Worm (Caenorhabditis elegans): Measurements from ENCODE around the gene C49H3.6.

The C49H3.6 gene

DNA sequence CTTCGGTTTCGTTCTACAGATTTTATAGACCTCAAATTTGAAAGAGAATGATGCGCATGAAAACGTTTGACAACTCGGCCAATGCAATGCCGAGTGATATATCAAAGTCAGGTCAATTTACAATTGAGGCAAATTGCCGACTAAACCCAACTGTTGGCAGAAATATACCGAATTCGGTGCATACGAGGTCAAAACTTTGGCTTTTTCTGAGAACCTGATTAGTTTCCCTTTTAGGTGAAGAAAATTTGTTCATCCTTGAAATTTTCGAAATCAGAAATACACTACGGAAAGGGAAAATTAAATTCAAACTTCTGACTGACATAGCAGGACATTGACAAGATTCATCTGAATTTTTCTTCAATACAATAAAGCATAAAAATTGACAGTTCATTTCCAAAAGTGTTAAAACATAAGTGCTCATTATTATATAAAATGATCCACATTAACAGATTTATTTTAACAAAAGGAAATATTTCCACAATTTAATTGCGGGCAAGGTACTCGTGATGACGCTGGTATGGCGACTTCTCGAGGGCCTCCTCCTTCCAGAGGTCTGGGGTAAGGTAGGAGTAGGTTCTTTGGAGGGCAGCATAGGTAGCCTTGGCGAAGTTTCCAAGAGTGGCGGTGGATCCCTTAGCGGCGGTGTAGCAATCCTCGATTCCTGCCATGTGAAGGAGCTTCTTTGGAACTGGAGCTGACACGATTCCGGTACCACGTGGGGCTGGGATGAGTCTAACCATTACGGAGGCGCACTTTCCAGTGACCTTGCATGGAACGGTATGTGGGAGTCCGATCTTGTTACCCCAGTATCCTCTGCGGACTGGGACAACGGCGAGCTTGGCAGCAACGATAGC lies 21.7 kb downstream of the C49H3.6 start:
- TF ChIP-seq nhr-23 (tag; optimal IDR thresholded peaks at IDR 0.05) (peak; percentile 14), R02D3.7 (tag; optimal IDR thresholded peaks at IDR 0.05) (peak; percentile 3), ztf-11 (tag; optimal IDR thresholded peaks at IDR 0.05) (no peak), mml-1 (tag; optimal IDR thresholded peaks at IDR 0.05) (no peak), lin-39 (tag; optimal IDR thresholded peaks at IDR 0.05) (no peak), elt-2 (tag; optimal IDR thresholded peaks at IDR 0.05) (no peak), egl-27 (tag; optimal IDR thresholded peaks at IDR 0.05) (no peak), ama-1 (optimal IDR thresholded peaks at IDR 0.05) (peak; percentile 46), skn-1 (tag; optimal IDR thresholded peaks at IDR 0.05) (no peak), aly-2 (tag; optimal IDR thresholded peaks at IDR 0.05) (peak; percentile 52), pha-4 (tag; optimal IDR thresholded peaks at IDR 0.05) (no peak)

DNA sequence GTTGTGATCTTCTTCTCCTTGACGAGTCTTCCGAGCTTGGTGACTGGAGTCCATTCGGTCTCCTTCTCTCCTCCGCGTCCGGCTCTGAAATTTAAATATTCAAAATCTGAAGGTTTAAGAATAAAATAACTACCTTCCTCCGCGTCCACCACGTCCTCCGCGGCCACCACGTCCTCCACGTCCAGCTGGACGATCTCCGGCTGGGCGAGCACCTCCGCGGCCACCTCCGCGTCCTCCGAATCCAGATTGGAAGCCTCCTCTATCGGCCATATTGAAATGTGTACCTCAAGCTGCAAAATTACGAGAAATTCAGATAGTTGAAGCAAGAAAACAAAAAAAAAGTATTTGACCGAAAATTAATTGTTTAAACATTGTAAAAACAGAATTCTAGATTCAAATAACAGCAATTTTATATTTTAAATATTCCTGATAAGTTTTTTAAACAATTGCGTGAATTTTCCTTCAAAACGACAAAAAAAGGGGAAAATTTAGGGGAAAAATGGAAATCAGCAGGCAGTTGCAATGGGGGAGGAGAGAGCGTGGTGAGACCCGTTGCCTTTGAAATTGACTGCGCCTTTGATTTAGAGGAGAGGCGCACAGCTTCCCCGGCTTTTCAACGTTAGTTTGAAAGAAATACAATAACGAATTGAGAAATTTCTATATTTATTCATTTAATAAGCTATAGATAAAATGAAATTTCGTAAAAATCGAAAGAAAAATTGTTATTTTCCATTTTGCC lies 22.7 kb downstream of the C49H3.6 start, which contains the start of gene rps-2:
TSS of gene rps-2 (minus strand) at position 290 of the 739 bp plus-strand sequence.
- TF ChIP-seq unc-39 (tag; optimal IDR thresholded peaks at IDR 0.05): no peak
- no peak for TF ChIP-seq nhr-67 (tag; optimal IDR thresholded peaks at IDR 0.05)
- TF ChIP-seq ceh-82 (tag; optimal IDR thresholded peaks at IDR 0.05): no peak
- no peak for TF ChIP-seq lin-39 (tag; optimal IDR thresholded peaks at IDR 0.05)
- TF ChIP-seq nhr-25 (tag; optimal IDR thresholded peaks at IDR 0.05): peak; percentile 21
- TF ChIP-seq elt-2 (tag; optimal IDR thresholded peaks at IDR 0.05): no peak
- TF ChIP-seq zag-1 (tag; optimal IDR thresholded peaks at IDR 0.05): no peak
- TF ChIP-seq lin-15B (tag; optimal IDR thresholded peaks at IDR 0.05): peak; percentile 41
- TF ChIP-seq egl-5 (tag; optimal IDR thresholded peaks at IDR 0.05): peak; percentile 58
- no peak for TF ChIP-seq nhr-28 (tag; optimal IDR thresholded peaks at IDR 0.05)
- TF ChIP-seq elt-1 (tag; optimal IDR thresholded peaks at IDR 0.05): no peak
- no peak for TF ChIP-seq ztf-4 (tag; optimal IDR thresholded peaks at IDR 0.05)
- TF ChIP-seq skn-1 (tag; optimal IDR thresholded peaks at IDR 0.05): no peak
- TF ChIP-seq nhr-43 (tag; optimal IDR thresholded peaks at IDR 0.05; ENCODE audit: poor library complexity, severe bottlenecking): no peak
- TF ChIP-seq nhr-12 (tag; optimal IDR thresholded peaks at IDR 0.05): no peak

DNA sequence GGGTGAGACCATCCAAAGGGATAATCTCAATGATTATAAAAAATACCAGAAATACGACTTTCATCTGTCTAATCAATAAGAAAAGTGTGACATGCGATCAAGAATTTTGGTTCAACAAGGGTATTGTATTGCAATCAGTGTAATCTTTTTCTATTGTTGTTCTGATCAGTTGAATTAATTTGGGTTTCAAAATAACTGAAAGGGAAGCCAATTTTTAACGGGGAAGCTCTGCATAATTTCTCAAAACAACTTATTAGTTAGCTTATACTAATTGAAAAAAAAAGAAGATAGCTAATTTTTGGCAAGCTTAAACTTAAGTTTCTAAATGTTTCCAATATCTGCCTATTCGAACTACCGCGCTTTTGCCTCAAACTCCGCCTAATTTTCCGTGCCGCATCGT lies 23.7 kb downstream of the C49H3.6 start, which contains the start of gene C49H3.12:
TSS of gene C49H3.12 (minus strand) at position 101 of the 400 bp plus-strand sequence.
- no peak for TF ChIP-seq ztf-4 (tag; optimal IDR thresholded peaks at IDR 0.05)
- TF ChIP-seq nhr-77 (tag; optimal IDR thresholded peaks at IDR 0.05): no peak
- TF ChIP-seq lin-15B (tag; optimal IDR thresholded peaks at IDR 0.05): no peak
- no peak for TF ChIP-seq unc-62 (GFP tag; optimal IDR thresholded peaks at IDR 0.05)
- no peak for TF ChIP-seq ceh-28 (tag; optimal IDR thresholded peaks at IDR 0.05)
- no peak for TF ChIP-seq zag-1 (tag; optimal IDR thresholded peaks at IDR 0.05)
- TF ChIP-seq pha-4 (tag; optimal IDR thresholded peaks at IDR 0.05): no peak
- TF ChIP-seq aly-2 (tag; optimal IDR thresholded peaks at IDR 0.05): no peak
- no peak for TF ChIP-seq mdl-1 (tag; optimal IDR thresholded peaks at IDR 0.05)
- TF ChIP-seq fos-1 (tag; optimal IDR thresholded peaks at IDR 0.05): no peak
- no peak for TF ChIP-seq elt-3 (tag; optimal IDR thresholded peaks at IDR 0.05)
- TF ChIP-seq nhr-67 (tag; optimal IDR thresholded peaks at IDR 0.05): no peak
- no peak for TF ChIP-seq R02D3.7 (tag; optimal IDR thresholded peaks at IDR 0.05)
- no peak for TF ChIP-seq egl-27 (tag; optimal IDR thresholded peaks at IDR 0.05)
- no peak for TF ChIP-seq hmg-11 (tag; optimal IDR thresholded peaks at IDR 0.05)
- no peak for TF ChIP-seq tbx-2 (tag; optimal IDR thresholded peaks at IDR 0.05)
- no peak for TF ChIP-seq lsy-12 (tag; optimal IDR thresholded peaks at IDR 0.05)
- TF ChIP-seq fkh-2 (tag; optimal IDR thresholded peaks at IDR 0.05): no peak
- no peak for TF ChIP-seq unc-39 (tag; optimal IDR thresholded peaks at IDR 0.05)

DNA sequence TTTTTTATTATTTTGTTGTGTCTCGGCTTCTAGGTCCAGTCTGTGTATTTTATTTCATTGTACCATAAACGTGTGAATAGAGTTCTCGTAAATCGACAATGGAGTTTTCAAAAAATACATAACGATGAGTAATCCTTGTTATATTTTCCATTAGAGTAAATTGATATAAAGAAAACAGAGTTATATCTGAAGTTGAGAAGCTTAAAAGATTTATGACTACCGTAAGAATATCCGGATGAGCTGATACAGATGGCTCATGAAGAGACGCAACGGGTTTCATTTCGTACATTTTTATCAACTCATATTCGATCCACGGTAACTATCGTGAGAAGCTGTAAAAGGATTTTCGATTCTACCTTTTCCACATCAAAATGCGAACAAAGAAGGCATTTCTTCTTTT lies 24.3 kb downstream of the C49H3.6 start, which contains the start of gene gcy-8:
TSS of gene gcy-8 (plus strand) at position 301 of the 400 bp plus-strand sequence.
- TF ChIP-seq fos-1 (tag; optimal IDR thresholded peaks at IDR 0.05) (no peak), tbx-2 (tag; optimal IDR thresholded peaks at IDR 0.05) (no peak), ceh-9 (tag; optimal IDR thresholded peaks at IDR 0.05) (no peak), fkh-10 (GFP tag; optimal IDR thresholded peaks at IDR 0.05) (no peak), elt-1 (tag; optimal IDR thresholded peaks at IDR 0.05) (no peak), elt-3 (tag; optimal IDR thresholded peaks at IDR 0.05) (no peak), unc-39 (tag; optimal IDR thresholded peaks at IDR 0.05) (no peak), ama-1 (optimal IDR thresholded peaks at IDR 0.05) (no peak), eor-1 (tag; optimal IDR thresholded peaks at IDR 0.05) (no peak), ZK546.5 (tag; optimal IDR thresholded peaks at IDR 0.05) (no peak), nhr-77 (tag; optimal IDR thresholded peaks at IDR 0.05) (no peak), fkh-2 (tag; optimal IDR thresholded peaks at IDR 0.05) (no peak)
